Worm (Caenorhabditis elegans): ENCODE results near the gene C44F1.1.
A peak's percentile ranks its signal among the peaks of the same experiment; 100 is the strongest.

The C44F1.1 gene

DNA sequence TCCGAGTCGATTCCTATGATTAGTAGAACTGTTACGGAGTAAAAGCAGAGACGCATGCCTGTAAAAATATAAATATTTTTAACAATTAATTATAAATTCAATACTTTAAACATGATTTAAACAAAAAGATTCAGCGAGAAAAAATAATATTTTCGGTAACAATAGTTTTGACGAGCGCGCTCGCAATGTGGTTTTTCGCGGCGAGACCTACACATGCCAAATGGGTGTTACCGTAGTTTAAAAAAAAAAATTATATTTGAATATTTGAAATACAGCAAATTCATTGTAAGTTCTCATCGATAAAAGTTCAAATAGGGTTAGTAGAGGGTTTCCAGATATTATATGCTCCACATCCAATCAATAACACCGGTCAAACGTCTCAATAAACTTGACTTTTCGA lies 38.9 kb downstream of the C44F1.1 start, which contains the start of gene gldi-5:
TSS of gene gldi-5 (minus strand) at position 58 of the 400 bp plus-strand sequence.
- no peak for TF ChIP-seq hpl-2 (GFP tag; optimal IDR thresholded peaks at IDR 0.05)
- no peak for TF ChIP-seq nhr-28 (tag; optimal IDR thresholded peaks at IDR 0.05)

DNA sequence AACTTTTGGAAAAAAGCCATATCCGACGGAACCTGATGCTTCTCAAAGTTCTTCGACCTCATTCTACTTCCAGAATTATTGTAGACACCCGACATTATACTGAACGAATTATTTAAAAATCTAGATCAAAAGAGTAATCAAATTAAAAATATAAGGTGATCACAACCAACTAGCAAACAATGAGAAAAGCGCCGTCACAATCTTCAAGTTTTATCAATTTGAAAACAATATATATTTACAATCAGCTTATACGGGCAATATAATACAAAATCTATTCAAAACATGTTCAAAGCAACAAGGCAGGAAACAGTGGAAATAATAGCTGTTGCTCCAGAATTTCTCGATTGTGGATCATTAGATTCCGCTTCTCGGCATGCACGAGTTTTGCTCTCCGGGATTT lies 40.5 kb downstream of the C44F1.1 start, which contains the start of gene C14B1.12:
TSS of gene C14B1.12 (minus strand) at position 101 of the 400 bp plus-strand sequence.
- no peak for TF ChIP-seq tbx-2 (tag; optimal IDR thresholded peaks at IDR 0.05)
- TF ChIP-seq sox-4 (tag; optimal IDR thresholded peaks at IDR 0.05) = no peak
- TF ChIP-seq fkh-8 (tag; optimal IDR thresholded peaks at IDR 0.05) = no peak

DNA sequence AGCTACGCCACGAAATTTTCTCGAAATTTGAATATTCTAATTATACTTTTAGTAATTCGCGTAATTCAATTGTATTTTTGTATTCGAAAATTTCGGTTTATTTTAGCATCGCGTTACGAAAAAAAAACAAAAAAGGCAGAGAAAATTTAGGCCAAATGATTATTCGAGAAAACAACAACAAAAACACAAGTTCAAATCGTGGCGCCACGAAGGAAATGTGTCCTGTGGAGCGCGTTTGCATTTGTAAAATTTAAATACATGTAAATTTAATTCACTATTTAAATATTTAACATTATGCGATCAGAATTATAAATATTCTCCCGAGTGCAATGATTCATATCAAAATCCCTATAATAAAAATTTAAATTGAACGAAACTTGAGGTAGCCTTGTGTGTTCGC lies 41.6 kb downstream of the C44F1.1 start:
- peak in 1 of 2 experiments; percentile 44 for TF ChIP-seq efl-1 (optimal IDR thresholded peaks at IDR 0.05)
- TF ChIP-seq efl-1 (GFP tag; optimal IDR thresholded peaks at IDR 0.05 in 1 of 2) = no peak
- no peak for TF ChIP-seq hlh-17 (GFP tag; optimal IDR thresholded peaks at IDR 0.05; ENCODE audit: borderline replicate concordance)

DNA sequence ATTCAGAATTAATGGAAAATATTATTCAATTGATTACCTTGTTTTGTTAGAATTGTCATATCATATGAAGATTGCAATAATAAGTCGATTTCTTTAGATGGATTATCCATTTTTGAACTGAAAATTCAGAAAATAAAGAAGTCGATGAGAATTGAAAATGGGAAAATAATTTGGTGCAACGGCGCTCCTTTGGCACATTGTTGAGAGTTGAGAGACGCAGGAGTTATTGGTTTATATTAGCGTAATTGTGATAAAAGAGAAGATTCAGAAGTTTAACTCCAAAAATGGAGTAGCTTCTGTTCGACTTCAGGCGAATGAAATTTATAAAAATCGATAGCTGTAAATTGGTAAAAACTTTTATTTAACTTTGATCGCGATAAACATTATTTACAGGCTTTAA lies 45.8 kb downstream of the C44F1.1 start, which contains the start of gene C14B1.8:
TSS of gene C14B1.8 (minus strand) at position 117 of the 400 bp plus-strand sequence.
- TF ChIP-seq nhr-76 (tag; optimal IDR thresholded peaks at IDR 0.05) (no peak), hpl-2 (GFP tag; optimal IDR thresholded peaks at IDR 0.05) (no peak), lin-35 (GFP tag; optimal IDR thresholded peaks at IDR 0.05) (peak; percentile 21 to 40), efl-3 (GFP tag; optimal IDR thresholded peaks at IDR 0.05) (no peak), fkh-10 (GFP tag; optimal IDR thresholded peaks at IDR 0.05) (no peak), hlh-4 (tag; optimal IDR thresholded peaks at IDR 0.05) (no peak), dpl-1 (GFP tag; optimal IDR thresholded peaks at IDR 0.05) (peak in 1 of 3 experiments; percentile 57), Y116A8C.19 (tag; optimal IDR thresholded peaks at IDR 0.05; ENCODE audit: borderline replicate concordance) (no peak), sup-37 (GFP tag; optimal IDR thresholded peaks at IDR 0.05) (no peak), nhr-85 (tag) (no peak), efl-1 (optimal IDR thresholded peaks at IDR 0.05) (peak; percentile 43 to 45), efl-1 (GFP tag; optimal IDR thresholded peaks at IDR 0.05 in 1 of 2) (peak; percentile 35 to 47), unc-62 (GFP tag; optimal IDR thresholded peaks at IDR 0.05) (no peak), fos-1 (tag; optimal IDR thresholded peaks at IDR 0.05) (no peak), vab-15 (tag; optimal IDR thresholded peaks at IDR 0.05) (no peak), fkh-4 (tag; optimal IDR thresholded peaks at IDR 0.05; ENCODE audit: borderline replicate concordance) (no peak), ceh-88 (GFP tag; IDR thresholded peaks at IDR 0.05) (no peak), egl-13 (tag; optimal IDR thresholded peaks at IDR 0.05) (no peak), nhr-237 (tag; optimal IDR thresholded peaks at IDR 0.05) (no peak), blmp-1 (tag; optimal IDR thresholded peaks at IDR 0.05) (no peak), mep-1 (tag; optimal IDR thresholded peaks at IDR 0.05) (no peak), xbp-1 (tag; optimal IDR thresholded peaks at IDR 0.05) (no peak), mdl-1 (tag; optimal IDR thresholded peaks at IDR 0.05) (no peak), rnt-1 (tag; optimal IDR thresholded peaks at IDR 0.05) (no peak), nhr-28 (tag; optimal IDR thresholded peaks at IDR 0.05) (no peak), nhr-20 (tag; optimal IDR thresholded peaks at IDR 0.05) (no peak), zag-1 (tag; optimal IDR thresholded peaks at IDR 0.05) (no peak), lin-15B (tag; optimal IDR thresholded peaks at IDR 0.05) (peak; percentile 45), lir-3 (tag; optimal IDR thresholded peaks at IDR 0.05; ENCODE audit: poor library complexity) (no peak), aha-1 (tag; optimal IDR thresholded peaks at IDR 0.05) (no peak), grh-1 (GFP tag; IDR thresholded peaks at IDR 0.05) (no peak), unc-130 (tag; optimal IDR thresholded peaks at IDR 0.05) (no peak), pax-3 (tag; optimal IDR thresholded peaks at IDR 0.05) (no peak), nhr-90 (tag; optimal IDR thresholded peaks at IDR 0.05; ENCODE audit: poor library complexity) (no peak), irx-1 (tag; optimal IDR thresholded peaks at IDR 0.05) (no peak), ztf-4 (tag; optimal IDR thresholded peaks at IDR 0.05) (no peak)

Measured in whole organism, L1 larva.